In the genomic region with DNA sequence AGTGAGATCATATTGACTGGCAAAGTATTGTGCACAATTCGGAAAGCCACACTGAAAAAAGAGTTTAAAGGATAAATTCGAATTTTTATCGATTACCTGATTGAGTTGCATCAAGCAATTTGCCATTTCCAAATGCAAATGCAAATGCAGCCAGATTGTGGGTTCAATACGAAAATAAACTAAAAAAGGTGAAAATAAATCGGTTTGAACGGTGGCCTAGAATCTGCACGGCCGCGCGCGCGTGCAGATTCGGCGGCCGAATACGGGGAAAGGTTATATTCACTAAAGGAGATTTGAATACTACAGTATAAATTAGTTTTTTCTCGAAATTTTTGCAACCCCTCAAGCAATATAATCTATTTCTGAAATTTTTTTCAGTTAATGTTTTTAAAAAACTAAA, we compare ENCODE assay signal across 8 worm cellular contexts.
TF ChIP-seq lines count a peak whose summit lies in the region.

A gene (minus strand): TSS at position 184 of the 400 bp plus-strand sequence.

TF ChIP-seq in whole organism, L1 larva, 84 proteins besides CTCF, POLR2A, EP300 and RAD21 (continues in another document):
- TF ChIP-seq lin-35 (GFP tag; optimal IDR thresholded peaks at IDR 0.05; lab: Kevin White, UChicago) (peak; percentile 19 to 23), nhr-85 (tag; lab: Kevin White, UChicago) (peak; percentile 19), irx-1 (tag; optimal IDR thresholded peaks at IDR 0.05; lab: Kevin White, UChicago) (peak; percentile 21), lsy-2 (tag; optimal IDR thresholded peaks at IDR 0.05; lab: Kevin White, UChicago) (peak; percentile 7 to 52), lir-3 (tag; optimal IDR thresholded peaks at IDR 0.05; lab: Kevin White, UChicago; ENCODE audit: poor library complexity) (peak; percentile 49), rnt-1 (tag; optimal IDR thresholded peaks at IDR 0.05; lab: Kevin White, UChicago) (peak; percentile 72), skn-1 (tag; optimal IDR thresholded peaks at IDR 0.05; lab: Kevin White, UChicago) (peak; percentile 6), lin-15B (tag; optimal IDR thresholded peaks at IDR 0.05; lab: Kevin White, UChicago) (peak; percentile 24), xbp-1 (tag; optimal IDR thresholded peaks at IDR 0.05; lab: Kevin White, UChicago) (no peak), ceh-90 (tag; optimal IDR thresholded peaks at IDR 0.05; lab: Kevin White, UChicago) (peak; percentile 44)

TF ChIP-seq in whole organism, L2 larva, 48 proteins besides CTCF, POLR2A, EP300 and RAD21 (continues in another document):
- TF ChIP-seq nhr-6 (tag; optimal IDR thresholded peaks at IDR 0.05; lab: Kevin White, UChicago): no peak
- no peak for TF ChIP-seq ceh-16 (tag; optimal IDR thresholded peaks at IDR 0.05; lab: Kevin White, UChicago)
- TF ChIP-seq mab-5 (tag; optimal IDR thresholded peaks at IDR 0.05; lab: Kevin White, UChicago): no peak
- no peak for TF ChIP-seq aly-2 (tag; optimal IDR thresholded peaks at IDR 0.05; lab: Kevin White, UChicago)
- TF ChIP-seq nhr-237 (tag; optimal IDR thresholded peaks at IDR 0.05; lab: Kevin White, UChicago): no peak
- peak; percentile 49 for TF ChIP-seq C34F6.9 (tag; optimal IDR thresholded peaks at IDR 0.05; lab: Kevin White, UChicago)
- peak; percentile 13 for TF ChIP-seq nhr-129 (tag; optimal IDR thresholded peaks at IDR 0.05; lab: Kevin White, UChicago)
- no peak for TF ChIP-seq skn-1 (tag; optimal IDR thresholded peaks at IDR 0.05; lab: Kevin White, UChicago)
- TF ChIP-seq nhr-10 (tag; optimal IDR thresholded peaks at IDR 0.05; lab: Kevin White, UChicago): no peak
- no peak for TF ChIP-seq R02D3.7 (tag; optimal IDR thresholded peaks at IDR 0.05; lab: Kevin White, UChicago)
- no peak for TF ChIP-seq nhr-77 (tag; optimal IDR thresholded peaks at IDR 0.05; lab: Kevin White, UChicago)
- TF ChIP-seq lin-11 (tag; optimal IDR thresholded peaks at IDR 0.05; lab: Kevin White, UChicago): no peak

TF ChIP-seq in whole organism, L3 larva, 47 proteins besides CTCF, POLR2A, EP300 and RAD21:
- TF ChIP-seq lin-15B (tag; optimal IDR thresholded peaks at IDR 0.05; lab: Kevin White, UChicago): peak; percentile 64
- no peak for TF ChIP-seq nhr-237 (tag; optimal IDR thresholded peaks at IDR 0.05; lab: Kevin White, UChicago)
- peak; percentile 78 for TF ChIP-seq lin-39 (tag; optimal IDR thresholded peaks at IDR 0.05; lab: Kevin White, UChicago)
- TF ChIP-seq nhr-25 (tag; optimal IDR thresholded peaks at IDR 0.05; lab: Kevin White, UChicago): peak; percentile 12
- peak; percentile 45 for TF ChIP-seq pha-4 (tag; optimal IDR thresholded peaks at IDR 0.05; lab: Kevin White, UChicago)
- no peak for TF ChIP-seq mdl-1 (tag; optimal IDR thresholded peaks at IDR 0.05; lab: Kevin White, UChicago)
- peak; percentile 25 for TF ChIP-seq hmg-11 (tag; optimal IDR thresholded peaks at IDR 0.05; lab: Kevin White, UChicago)
- peak; percentile 44 for TF ChIP-seq nfya-1 (tag; optimal IDR thresholded peaks at IDR 0.05; lab: Kevin White, UChicago; ENCODE audit: insufficient read depth)
TF ChIP-seq in whole organism, L3 larva: peak in this region for 6.

TF ChIP-seq in whole organism, L4 larva, 104 proteins besides CTCF, POLR2A, EP300 and RAD21 (continues in another document):
- TF ChIP-seq lir-3 (tag; optimal IDR thresholded peaks at IDR 0.05; lab: Kevin White, UChicago): no peak
- no peak for TF ChIP-seq Y105C5A.15 (GFP tag; IDR thresholded peaks at IDR 0.05; lab: Robert Waterston, UW)
- no peak for TF ChIP-seq lin-29 (GFP tag; IDR thresholded peaks at IDR 0.05; lab: Robert Waterston, UW)
- TF ChIP-seq lin-13 (GFP tag; optimal IDR thresholded peaks at IDR 0.05; lab: Kevin White, UChicago): no peak
- no peak for TF ChIP-seq daf-19 (GFP tag; conservative IDR thresholded peaks at IDR 0.05; lab: Robert Waterston, UW)
- peak; percentile 31 for TF ChIP-seq aha-1 (tag; lab: Kevin White, UChicago)
- TF ChIP-seq sdz-12 (GFP tag; optimal IDR thresholded peaks at IDR 0.05; lab: Kevin White, UChicago): no peak
- TF ChIP-seq nhr-237 (tag; optimal IDR thresholded peaks at IDR 0.05; lab: Kevin White, UChicago): no peak
- TF ChIP-seq ceh-62 (tag; optimal IDR thresholded peaks at IDR 0.05; lab: Kevin White, UChicago): no peak
- no peak for TF ChIP-seq zag-1 (tag; optimal IDR thresholded peaks at IDR 0.05; lab: Kevin White, UChicago)
- TF ChIP-seq lin-15B (tag; optimal IDR thresholded peaks at IDR 0.05; lab: Kevin White, UChicago): no peak
- no peak for TF ChIP-seq hmg-1.1 (GFP tag; IDR thresholded peaks at IDR 0.05; lab: Robert Waterston, UW)
- TF ChIP-seq mep-1 (tag; optimal IDR thresholded peaks at IDR 0.05; lab: Kevin White, UChicago): peak; percentile 11

TF ChIP-seq in whole organism, early embryonic, 17 proteins besides CTCF, POLR2A, EP300 and RAD21:
- TF ChIP-seq tbx-37 (GFP tag; conservative IDR thresholded peaks at IDR 0.05; lab: Robert Waterston, UW) (0 out of 2 replicates have a peak, but pooled peaks have one; percentile 27), F13C5.2 (tag; optimal IDR thresholded peaks at IDR 0.05; lab: Kevin White, UChicago) (peak; percentile 42), pes-1 (GFP tag; IDR thresholded peaks at IDR 0.05; lab: Robert Waterston, UW) (0 out of 2 replicates have a peak, but pooled peaks have one; percentile 9), hmg-4 (GFP tag; optimal IDR thresholded peaks at IDR 0.05; lab: Kevin White, UChicago) (no peak)
TF ChIP-seq in whole organism, early embryonic: peak in this region for 3.

TF ChIP-seq in whole organism, late embryonic, 69 proteins besides CTCF, POLR2A, EP300 and RAD21:
- TF ChIP-seq dmd-4 (tag; optimal IDR thresholded peaks at IDR 0.05; lab: Kevin White, UChicago; ENCODE audit: borderline replicate concordance): no peak
- no peak for TF ChIP-seq che-1 (tag; optimal IDR thresholded peaks at IDR 0.05; lab: Kevin White, UChicago)
- peak; percentile 57 for TF ChIP-seq zip-5 (tag; optimal IDR thresholded peaks at IDR 0.05; lab: Kevin White, UChicago)
- peak; percentile 23 for TF ChIP-seq hlh-8 (tag; optimal IDR thresholded peaks at IDR 0.05; lab: Kevin White, UChicago)
- TF ChIP-seq ceh-2 (tag; optimal IDR thresholded peaks at IDR 0.05; lab: Kevin White, UChicago): peak; percentile 72
- peak; percentile 22 for TF ChIP-seq tbx-7 (tag; optimal IDR thresholded peaks at IDR 0.05; lab: Kevin White, UChicago)
- TF ChIP-seq ttx-3 (tag; optimal IDR thresholded peaks at IDR 0.05; lab: Kevin White, UChicago): peak; percentile 7
- TF ChIP-seq ets-4 (tag; optimal IDR thresholded peaks at IDR 0.05; lab: Kevin White, UChicago): peak; percentile 26
- no peak for TF ChIP-seq ceh-9 (tag; optimal IDR thresholded peaks at IDR 0.05; lab: Kevin White, UChicago)
- no peak for TF ChIP-seq ceh-45 (GFP tag; IDR thresholded peaks at IDR 0.05; lab: Robert Waterston, UW)
- no peak for TF ChIP-seq npax-4 (tag; optimal IDR thresholded peaks at IDR 0.05; lab: Kevin White, UChicago)
- TF ChIP-seq C08G9.2 (tag; optimal IDR thresholded peaks at IDR 0.05; lab: Kevin White, UChicago): peak; percentile 80
- TF ChIP-seq elt-2 (tag; optimal IDR thresholded peaks at IDR 0.05; lab: Kevin White, UChicago): peak; percentile 47
- TF ChIP-seq ceh-31 (tag; optimal IDR thresholded peaks at IDR 0.05; lab: Kevin White, UChicago): peak; percentile 77

TF ChIP-seq in whole organism, mixed stage, embryonic, 35 proteins besides CTCF, POLR2A, EP300 and RAD21:
- TF ChIP-seq unc-39 (tag; optimal IDR thresholded peaks at IDR 0.05; lab: Kevin White, UChicago): no peak
- peak; percentile 83 for TF ChIP-seq unc-120 (tag; optimal IDR thresholded peaks at IDR 0.05; lab: Kevin White, UChicago; ENCODE audit: poor library complexity, severe bottlenecking)
TF ChIP-seq in whole organism, mixed stage, embryonic: peak in this region for 1.

TF ChIP-seq in whole organism, young adult, 124 proteins besides CTCF, POLR2A, EP300 and RAD21:
- peak; percentile 21 for TF ChIP-seq efl-1 (GFP tag; optimal IDR thresholded peaks at IDR 0.05; lab: Kevin White, UChicago)
- no peak for TF ChIP-seq Y53G8AR.9 (GFP tag; conservative IDR thresholded peaks at IDR 0.05; lab: Robert Waterston, UW)
- no peak for TF ChIP-seq rcor-1 (GFP tag; IDR thresholded peaks at IDR 0.05; lab: Robert Waterston, UW)
- TF ChIP-seq attf-5 (GFP tag; optimal IDR thresholded peaks at IDR 0.05; lab: Kevin White, UChicago): peak; percentile 16
- TF ChIP-seq ztf-3 (GFP tag; optimal IDR thresholded peaks at IDR 0.05; lab: Kevin White, UChicago): no peak
- TF ChIP-seq gei-17 (GFP tag; optimal IDR thresholded peaks at IDR 0.05; lab: Kevin White, UChicago): no peak
- no peak for TF ChIP-seq F33H1.4 (GFP tag; IDR thresholded peaks at IDR 0.05; lab: Robert Waterston, UW)
- TF ChIP-seq ztf-28 (GFP tag; IDR thresholded peaks at IDR 0.05; lab: Robert Waterston, UW): no peak
- no peak for TF ChIP-seq D2030.7 (GFP tag; IDR thresholded peaks at IDR 0.05; lab: Robert Waterston, UW)
- no peak for TF ChIP-seq Y56A3A.18 (GFP tag; IDR thresholded peaks at IDR 0.05; lab: Robert Waterston, UW)
- TF ChIP-seq F37B4.10 (GFP tag; IDR thresholded peaks at IDR 0.05; lab: Robert Waterston, UW): no peak
- no peak for TF ChIP-seq madf-6 (GFP tag; IDR thresholded peaks at IDR 0.05; lab: Robert Waterston, UW)
- 0 out of 2 replicates have a peak, but pooled peaks have one; percentile 51 for TF ChIP-seq cebp-2 (GFP tag; IDR thresholded peaks at IDR 0.05; lab: Robert Waterston, UW)
- TF ChIP-seq chd-7 (tag; optimal IDR thresholded peaks at IDR 0.05; lab: Kevin White, UChicago): no peak
